Fruit fly (Drosophila melanogaster) whole organism, embryonic: Measurements from ENCODE around the gene Art4.

Source experiments
- ATbp ChIP-seq: fragments of 200-800 bp; sonication (Bioruptor generic); optimal IDR thresholded peaks from 2 replicates; lab custom pipeline; 2017; ENCODE audit warnings: missing biosample characterization, mild to moderate bottlenecking, missing genetic modification characterization, missing genetic modification reagents
- Adf1 ChIP-seq: fragments of 200-800 bp; sonication (Bioruptor generic); IDR thresholded peaks from 2 replicates; pipeline ENCODE4 v1.3.6; 2022; ENCODE audit warnings: missing biosample characterization, missing genetic modification characterization
- B-H1 ChIP-seq: fragments of 200-800 bp; sonication (Bioruptor generic); IDR thresholded peaks from 3 replicates; pipeline ENCODE4 v1.3.6; 2022; ENCODE audit warnings: missing biosample characterization, missing genetic modification characterization
- Bteb2 ChIP-seq: fragments of 200-800 bp; sonication (Bioruptor generic); optimal IDR thresholded peaks from 2 replicates; lab custom pipeline; 2016; ENCODE audit warnings: missing biosample characterization, missing genetic modification characterization
- CG11085 ChIP-seq: fragments of 200-800 bp; sonication (Bioruptor generic); IDR thresholded peaks from 2 replicates; pipeline ENCODE4 v1.3.6; 2022; ENCODE audit warnings: missing biosample characterization, missing genetic modification characterization
- CG11456 ChIP-seq: fragments of 200-800 bp; sonication (Bioruptor generic); IDR thresholded peaks from 3 replicates; pipeline ENCODE4 v1.3.6; 2022; ENCODE audit warnings: missing biosample characterization, missing genetic modification characterization
- CG12769 ChIP-seq: fragments of 200-800 bp; sonication (Bioruptor generic); optimal IDR thresholded peaks from 2 replicates; lab custom pipeline; 2019; ENCODE audit warnings: missing biosample characterization, mild to moderate bottlenecking, missing genetic modification characterization, moderate library complexity
- CG13296 ChIP-seq: fragments of 200-800 bp; sonication (Bioruptor generic); optimal IDR thresholded peaks from 3 replicates; lab custom pipeline; 2018; ENCODE audit warnings: missing biosample characterization, mild to moderate bottlenecking, missing genetic modification characterization
- CG16779 ChIP-seq: fragments of 200-800 bp; sonication (Bioruptor generic); IDR thresholded peaks from 2 replicates; pipeline ENCODE4 v1.3.6; 2022; ENCODE audit warnings: missing biosample characterization, missing genetic modification characterization
- CG17328 ChIP-seq: fragments of 200-800 bp; sonication (Bioruptor generic); IDR thresholded peaks from 2 replicates; pipeline ENCODE4 v1.3.6; 2022; ENCODE audit warnings: missing biosample characterization, missing genetic modification characterization
- CG17829 ChIP-seq: fragments of 200-800 bp; optimal IDR thresholded peaks from 2 replicates; lab custom pipeline; 2019; ENCODE audit warnings: missing biosample characterization, mild to moderate bottlenecking, missing genetic modification characterization, moderate library complexity
- CG18011 ChIP-seq: fragments of 200-800 bp; sonication (Bioruptor generic); optimal IDR thresholded peaks from 2 replicates; lab custom pipeline; 2017; ENCODE audit warnings: missing biosample characterization, missing genetic modification characterization, mild to moderate bottlenecking, moderate library complexity, missing genotype
- CG18599 ChIP-seq: fragments of 200-800 bp; sonication (Bioruptor generic); optimal IDR thresholded peaks from 3 replicates; lab custom pipeline; 2017; ENCODE audit warnings: missing biosample characterization, missing genetic modification characterization, mild to moderate bottlenecking, moderate library complexity, missing genetic modification reagents
- CG33213 ChIP-seq: fragments of 200-800 bp; sonication (Bioruptor generic); optimal IDR thresholded peaks from 3 replicates; lab custom pipeline; 2016; ENCODE audit warnings: missing biosample characterization, missing genetic modification characterization
- CG6272 ChIP-seq: fragments of 200-800 bp; sonication (Bioruptor generic); IDR thresholded peaks from 2 replicates; pipeline ENCODE4 v1.3.6; 2022; ENCODE audit warnings: missing biosample characterization, missing genetic modification characterization
- CG6683 ChIP-seq: fragments of 200-800 bp; sonication (Bioruptor generic); optimal IDR thresholded peaks from 2 replicates; lab custom pipeline; 2017; ENCODE audit warnings: missing biosample characterization, mild to moderate bottlenecking, missing genetic modification characterization, missing genetic modification reagents
- CG9797 ChIP-seq: fragments of 200-800 bp; sonication (Bioruptor generic); optimal IDR thresholded peaks from 3 replicates; lab custom pipeline; 2018; ENCODE audit warnings: missing biosample characterization, mild to moderate bottlenecking, missing genetic modification characterization
- Dfd ChIP-seq, 2 experiments: fragments of >200 bp; optimal IDR thresholded peaks; 2 replicates each; lab custom pipeline; 2017; ENCODE audit warnings: missing biosample characterization in 2 of 2, missing genetic modification characterization in 2 of 2
- Dip3 ChIP-seq: fragments of 200-800 bp; sonication (Bioruptor generic); optimal IDR thresholded peaks from 3 replicates; lab custom pipeline; 2016; ENCODE audit warnings: missing biosample characterization, missing genetic modification characterization
- Doc3 ChIP-seq: fragments of 200-800 bp; sonication (Bioruptor generic); IDR thresholded peaks from 3 replicates; pipeline ENCODE4 v1.3.6; 2022; ENCODE audit warnings: missing biosample characterization, missing genetic modification characterization; ENCODE audit not compliant: partially characterized antibody
- Eip74EF ChIP-seq, 2 experiments: fragments of 200-800 bp in 1 of 2; fragments of >200 bp in 1 of 2; sonication (Bioruptor generic) in 1 of 2; optimal IDR thresholded peaks; 2 replicates each; lab custom pipeline; 2017 to 2019; ENCODE audit warnings: missing biosample characterization in 2 of 2, missing genetic modification characterization in 2 of 2, mild to moderate bottlenecking in 1 of 2, moderate library complexity in 1 of 2
- Hmx ChIP-seq: fragments of 200-800 bp; sonication (Bioruptor generic); optimal IDR thresholded peaks from 2 replicates; lab custom pipeline; 2016; ENCODE audit warnings: missing biosample characterization, missing genetic modification characterization
- Hr39 ChIP-seq: fragments of >200 bp; optimal IDR thresholded peaks from 2 replicates; lab custom pipeline; 2017
- MTF-1 ChIP-seq: fragments of 200-800 bp; sonication (Bioruptor generic); optimal IDR thresholded peaks from 2 replicates; lab custom pipeline; 2018; ENCODE audit warnings: missing biosample characterization, mild to moderate bottlenecking, missing genetic modification characterization, borderline replicate concordance
- NfI ChIP-seq: fragments of 200-800 bp; sonication (Bioruptor generic); optimal IDR thresholded peaks from 3 replicates; lab custom pipeline; 2018; ENCODE audit warnings: missing biosample characterization, mild to moderate bottlenecking, missing genetic modification characterization, moderate library complexity
- Sry-δ ChIP-seq: fragments of 200-800 bp; sonication (Bioruptor generic); optimal IDR thresholded peaks from 2 replicates; lab custom pipeline; 2016; ENCODE audit warnings: missing biosample characterization, missing genetic modification characterization
- Tbp ChIP-seq: fragments of >200 bp; optimal IDR thresholded peaks from 2 replicates; lab custom pipeline; 2018; ENCODE audit warnings: missing biosample characterization, missing genetic modification characterization
- aop ChIP-seq: fragments of 200-800 bp; sonication (Bioruptor generic); IDR thresholded peaks from 2 replicates; pipeline ENCODE4 v1.3.6; 2022; ENCODE audit warnings: missing biosample characterization, missing genetic modification characterization
- ara ChIP-seq: fragments of 200-800 bp; sonication (Bioruptor generic); IDR thresholded peaks from 2 replicates; pipeline ENCODE4 v1.3.6; 2022; ENCODE audit warnings: missing biosample characterization, missing genetic modification characterization
- ato ChIP-seq: fragments of 200-800 bp; sonication (Bioruptor generic); IDR thresholded peaks from 2 replicates; pipeline ENCODE4 v1.3.6; 2022; ENCODE audit warnings: missing biosample characterization, missing genetic modification characterization; ENCODE audit not compliant: partially characterized antibody
- br ChIP-seq: fragments of >200 bp; optimal IDR thresholded peaks from 2 replicates; lab custom pipeline; 2017
- chinmo ChIP-seq: fragments of 200-800 bp; sonication (Bioruptor generic); IDR thresholded peaks from 4 replicates; pipeline ENCODE4 v1.3.6; 2022; ENCODE audit warnings: missing biosample characterization, missing genetic modification characterization; ENCODE audit not compliant: partially characterized antibody
- corto ChIP-seq: fragments of 200-800 bp; sonication (Bioruptor generic); optimal IDR thresholded peaks from 2 replicates; lab custom pipeline; 2016; ENCODE audit warnings: missing biosample characterization, mild to moderate bottlenecking, missing genetic modification characterization, moderate library complexity
- dati ChIP-seq: fragments of 200-800 bp; sonication (Bioruptor generic); IDR thresholded peaks from 2 replicates; pipeline ENCODE4 v1.3.6; 2022; ENCODE audit warnings: missing biosample characterization, missing genetic modification characterization
- dpn ChIP-seq, 2 experiments: fragments of 200-800 bp; sonication (Bioruptor generic); optimal IDR thresholded peaks; 3 replicates each; lab custom pipeline; 2016; ENCODE audit warnings: missing biosample characterization in 2 of 2, missing genetic modification characterization in 2 of 2
- eyg ChIP-seq: fragments of 200-800 bp; sonication (Bioruptor generic); optimal IDR thresholded peaks from 3 replicates; lab custom pipeline; 2016; ENCODE audit warnings: missing biosample characterization, missing genetic modification characterization
- ken ChIP-seq: fragments of 200-800 bp; sonication (Bioruptor generic); IDR thresholded peaks from 3 replicates; pipeline ENCODE4 v1.3.6; 2022; ENCODE audit warnings: missing biosample characterization, missing genetic modification characterization
- klu ChIP-seq: fragments of 200-800 bp; sonication (Bioruptor generic); IDR thresholded peaks from 2 replicates; pipeline ENCODE4 v1.3.6; 2022; ENCODE audit warnings: missing biosample characterization, missing genetic modification characterization
- lola ChIP-seq, 3 experiments: fragments of >200 bp in 2 of 3; fragments of 200-800 bp in 1 of 3; sonication (Bioruptor generic) in 1 of 3; optimal IDR thresholded peaks; 2 replicates each; lab custom pipeline; 2017 to 2019; ENCODE audit warnings: missing biosample characterization in 3 of 3, missing genetic modification characterization in 3 of 3, mild to moderate bottlenecking in 1 of 3, moderate library complexity in 1 of 3
- nau ChIP-seq: fragments of 200-800 bp; sonication (Bioruptor generic); optimal IDR thresholded peaks from 3 replicates; lab custom pipeline; 2017; ENCODE audit warnings: missing biosample characterization, mild to moderate bottlenecking, missing genetic modification characterization, missing genetic modification reagents
- otp ChIP-seq: fragments of 200-800 bp; sonication (Bioruptor generic); IDR thresholded peaks from 3 replicates; pipeline ENCODE4, ENCODE4 v1.3.6; 2022; ENCODE audit warnings: missing biosample characterization, missing genetic modification characterization
- pfk ChIP-seq: fragments of 200-800 bp; sonication (Bioruptor generic); optimal IDR thresholded peaks from 2 replicates; lab custom pipeline; 2018; ENCODE audit warnings: missing biosample characterization, mild to moderate bottlenecking, missing genetic modification characterization, moderate library complexity
- pum ChIP-seq: fragments of 200-800 bp; sonication (Bioruptor generic); optimal IDR thresholded peaks from 2 replicates; lab custom pipeline; 2016; ENCODE audit warnings: missing biosample characterization, missing genetic modification characterization
- sc ChIP-seq, 3 experiments: fragments of >200 bp in 2 of 3; fragments of 200-800 bp in 1 of 3; sonication (Bioruptor generic) in 1 of 3; optimal IDR thresholded peaks; 2 replicates in 2 of 3; 3 replicates in 1 of 3; lab custom pipeline; 2017; ENCODE audit warnings: mild to moderate bottlenecking in 1 of 3, missing biosample characterization in 1 of 3, missing genetic modification characterization in 1 of 3, missing genetic modification reagents in 1 of 3
- schlank ChIP-seq: fragments of 200-800 bp; sonication (Bioruptor generic); optimal IDR thresholded peaks from 2 replicates; lab custom pipeline; 2018; ENCODE audit warnings: missing biosample characterization, mild to moderate bottlenecking, missing genetic modification characterization
- sens ChIP-seq: fragments of 200-800 bp; sonication (Bioruptor generic); peaks from one replicate; lab custom pipeline; 2016; ENCODE audit warnings: missing biosample characterization, missing genetic modification characterization
- tgo ChIP-seq: fragments of 200-800 bp; sonication (Bioruptor generic); IDR thresholded peaks from 3 replicates; pipeline ENCODE4 v1.3.6; 2022; ENCODE audit warnings: missing biosample characterization, missing genetic modification characterization
- unc-4 ChIP-seq: fragments of 200-800 bp; sonication (Bioruptor generic); IDR thresholded peaks from 2 replicates; pipeline ENCODE4 v1.3.6; 2022; ENCODE audit warnings: missing biosample characterization, missing genetic modification characterization; ENCODE audit not compliant: partially characterized antibody
- usp ChIP-seq: fragments of >200 bp; optimal IDR thresholded peaks from 2 replicates; lab custom pipeline; 2017; ENCODE audit warnings: missing biosample characterization, missing genetic modification characterization

Gene Art4

DNA sequence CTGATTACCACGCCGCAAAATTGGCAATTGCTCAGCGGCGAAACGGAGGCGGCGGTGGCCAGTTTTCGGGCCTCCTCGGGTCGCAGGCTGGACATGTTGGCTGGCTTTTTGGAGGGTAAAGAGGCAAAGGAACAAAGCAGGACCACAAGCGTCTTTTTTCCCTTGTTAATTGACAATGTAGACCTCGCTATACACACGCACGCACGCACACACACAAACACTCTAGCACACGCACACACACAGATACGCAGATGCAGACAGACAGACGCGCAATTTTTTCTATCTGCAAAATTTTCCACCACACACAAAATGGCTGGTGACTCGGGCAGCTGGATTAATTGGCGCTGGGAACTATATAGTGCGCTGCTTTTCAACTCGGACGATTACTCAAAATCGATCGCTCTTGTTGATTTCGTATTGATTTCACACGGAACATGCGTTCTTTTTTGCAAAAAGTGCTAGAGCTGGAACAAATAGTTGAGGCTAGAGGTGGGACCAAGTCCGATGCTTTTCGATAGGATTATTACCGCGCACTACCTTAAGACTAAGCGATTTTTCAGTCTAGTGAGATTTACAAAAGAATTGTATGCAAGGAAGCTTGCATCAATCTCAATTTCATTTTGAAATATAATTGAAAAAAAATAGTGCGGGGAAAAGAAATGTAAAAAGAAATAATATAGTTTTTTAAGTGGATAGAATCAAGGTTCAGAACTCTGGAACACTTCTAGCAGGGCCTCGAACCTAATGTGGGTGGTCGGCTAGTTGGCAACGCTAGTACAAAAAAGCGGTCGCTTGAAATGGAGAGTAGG is at the start of gene Art4 (continued):
- TF ChIP-seq unc-4 (GFP tag; lab: Robert Waterston, UW): peak; percentile 61; the same call in 1 of the 2 replicates
- peak; percentile 47 for TF ChIP-seq CG33213 (GFP tag; lab: Kevin White, UChicago)
- no peak for TF ChIP-seq B-H1 (GFP tag; lab: Robert Waterston, UW)
- TF ChIP-seq sens (GFP tag; lab: Kevin White, UChicago): peak; percentile 86
- TF ChIP-seq corto (GFP tag; lab: Kevin White, UChicago): no peak
- peak; percentile 40 for TF ChIP-seq CG18599 (GFP tag; lab: Kevin White, UChicago)
- TF ChIP-seq Dfd (GFP tag; optimal IDR thresholded peaks at IDR 0.05; lab: Kevin White, UChicago): peak in 1 of 2 experiments; percentile 61
- TF ChIP-seq sc (optimal IDR thresholded peaks at IDR 0.05; lab: Kevin White, UChicago): no peak
- TF ChIP-seq sc (GFP tag; optimal IDR thresholded peaks at IDR 0.05; lab: Kevin White, UChicago): no peak
- no peak for TF ChIP-seq CG6683 (GFP tag; lab: Kevin White, UChicago)
- TF ChIP-seq pfk (GFP tag; lab: Kevin White, UChicago): peak; percentile 18
- no peak for TF ChIP-seq ken (GFP tag; lab: Robert Waterston, UW)
- no peak for TF ChIP-seq Adf1 (GFP tag; lab: Robert Waterston, UW)
- TF ChIP-seq dati (GFP tag; lab: Robert Waterston, UW): no peak
- TF ChIP-seq CG17829 (tag; lab: Kevin White, UChicago): peak; percentile 42
- no peak for TF ChIP-seq CG17328 (GFP tag; lab: Robert Waterston, UW)
- no peak for TF ChIP-seq CG16779 (GFP tag; lab: Robert Waterston, UW)
- no peak for TF ChIP-seq CG11456 (GFP tag; lab: Robert Waterston, UW)
- TF ChIP-seq Dip3 (GFP tag; lab: Kevin White, UChicago): peak; percentile 37
- no peak for TF ChIP-seq ATbp (GFP tag; lab: Kevin White, UChicago)
- TF ChIP-seq Eip74EF (GFP tag; optimal IDR thresholded peaks at IDR 0.05; lab: Kevin White, UChicago): no peak
- peak; percentile 54 for TF ChIP-seq Tbp
- TF ChIP-seq Hmx (GFP tag; lab: Kevin White, UChicago): no peak
- TF ChIP-seq pum (GFP tag; lab: Kevin White, UChicago): peak; percentile 18
- TF ChIP-seq CG11085 (GFP tag; lab: Robert Waterston, UW): no peak
- TF ChIP-seq Hr39 (lab: Kevin White, UChicago): no peak
- TF ChIP-seq CG12769 (tag; lab: Kevin White, UChicago): no peak
- TF ChIP-seq ara (GFP tag; lab: Robert Waterston, UW): no peak
- TF ChIP-seq br (lab: Kevin White, UChicago): no peak
- no peak for TF ChIP-seq NfI
- TF ChIP-seq Bteb2 (GFP tag; lab: Kevin White, UChicago): no peak
- peak in 1 of 3 experiments; percentile 34 for TF ChIP-seq lola (GFP tag; optimal IDR thresholded peaks at IDR 0.05; lab: Kevin White, UChicago)
- TF ChIP-seq nau (GFP tag; lab: Kevin White, UChicago): no peak
- no peak for TF ChIP-seq CG13296 (GFP tag; lab: Kevin White, UChicago)
- no peak for TF ChIP-seq otp
- no peak for TF ChIP-seq eyg (GFP tag; lab: Kevin White, UChicago)
- TF ChIP-seq ato: no peak
- no peak for TF ChIP-seq MTF-1 (GFP tag; lab: Kevin White, UChicago)
- no peak for TF ChIP-seq usp
- no peak for TF ChIP-seq aop (GFP tag; lab: Robert Waterston, UW)
- 0 out of 4 replicates have a peak, but pooled peaks have one; percentile 54 for TF ChIP-seq chinmo (GFP tag; lab: Robert Waterston, UW)
- peak in 1 of 2 experiments; percentile 21 for TF ChIP-seq dpn (GFP tag; optimal IDR thresholded peaks at IDR 0.05; lab: Kevin White, UChicago)
- no peak for TF ChIP-seq schlank (tag; lab: Kevin White, UChicago)
- TF ChIP-seq klu: peak; percentile 46; the same call in 1 of the 2 replicates
- TF ChIP-seq tgo (GFP tag; lab: Robert Waterston, UW): no peak
- TF ChIP-seq CG9797 (GFP tag; lab: Kevin White, UChicago): peak; percentile 41
- TF ChIP-seq CG6272 (GFP tag; lab: Robert Waterston, UW): peak; percentile 54; the same call in 1 of the 2 replicates
- peak; percentile 95 for TF ChIP-seq Sry-δ (GFP tag; lab: Kevin White, UChicago)
- TF ChIP-seq CG18011: no peak
- TF ChIP-seq Doc3 (GFP tag; lab: Robert Waterston, UW): peak; percentile 65; the same call in 2 of the 3 replicates
